Worm (Caenorhabditis elegans) whole organism, late embryonic: ENCODE data around the gene R05H10.1.

Experiments
- ama-1 ChIP-seq: fragments of 150-350 bp; optimal IDR thresholded peaks from 2 replicates; lab custom pipeline; 2014
- ceh-2 ChIP-seq: sonication (generic microtip); optimal IDR thresholded peaks from 2 replicates; lab custom pipeline; 2016; ENCODE audit warnings: missing genotype, missing genetic modification characterization, missing compliant biosample characterization
- ceh-30 ChIP-seq: fragments of 150-350 bp; optimal IDR thresholded peaks from 2 replicates; lab custom pipeline; 2014; ENCODE audit warnings: missing biosample characterization, missing genetic modification characterization
- ceh-45 ChIP-seq: fragments of 200-800 bp; sonication (Bioruptor generic); IDR thresholded peaks from 2 replicates; pipeline ENCODE4 v1.3.6; 2022; ENCODE audit warnings: missing genetic modification reagents, missing genetic modification characterization, missing compliant biosample characterization
- ceh-9 ChIP-seq: sonication (generic microtip); optimal IDR thresholded peaks from 2 replicates; lab custom pipeline; 2016; ENCODE audit warnings: mild to moderate bottlenecking, missing genetic modification characterization, inconsistent platforms, missing compliant biosample characterization
- hlh-30 ChIP-seq: sonication (generic microtip); optimal IDR thresholded peaks from 2 replicates; lab custom pipeline; 2017; ENCODE audit warnings: antibody characterized with exemption, missing genetic modification characterization, missing compliant biosample characterization; ENCODE audit not compliant: insufficient read depth
- hlh-6 ChIP-seq: sonication (generic microtip); optimal IDR thresholded peaks from 2 replicates; lab custom pipeline; 2016; ENCODE audit warnings: missing genotype, missing genetic modification characterization, missing compliant biosample characterization
- madf-2 ChIP-seq: sonication (generic microtip); optimal IDR thresholded peaks from 2 replicates; lab custom pipeline; 2017; ENCODE audit warnings: missing genetic modification characterization, missing compliant biosample characterization
- tbx-2 ChIP-seq: sonication (generic microtip); optimal IDR thresholded peaks from 2 replicates; lab custom pipeline; 2016; ENCODE audit warnings: missing genetic modification characterization, missing compliant biosample characterization
- unc-55 ChIP-seq: sonication (generic microtip); optimal IDR thresholded peaks from 2 replicates; lab custom pipeline; 2017; ENCODE audit warnings: missing biosample characterization, missing genetic modification reagents, missing genetic modification characterization

DNA sequence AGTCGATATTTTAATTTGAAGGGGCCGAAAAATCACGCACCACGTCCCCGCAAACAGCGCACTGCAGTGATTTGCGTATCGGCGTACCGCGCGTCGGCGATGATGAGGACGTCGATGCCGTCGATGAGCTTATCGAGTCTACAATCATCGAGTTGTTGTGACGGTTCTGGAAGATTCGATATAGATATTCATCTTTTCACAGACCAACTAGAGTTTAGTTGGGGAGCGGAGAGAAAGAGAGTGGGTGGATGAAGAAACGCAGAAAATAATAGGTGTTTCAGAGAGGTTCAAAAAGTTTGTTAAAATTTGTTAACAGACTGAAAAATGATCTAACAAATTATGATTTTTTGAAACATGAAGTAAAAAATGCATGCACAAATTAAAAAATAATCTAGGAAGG lies 33.2 kb upstream of the R05H10.1 start, which contains the start of gene nhr-61:
- TF ChIP-seq ceh-30 (tag; lab: Kevin White, UChicago) (no peak), ama-1 (no peak), madf-2 (tag; lab: Kevin White, UChicago) (no peak), ceh-9 (no peak), ceh-2 (tag; lab: Kevin White, UChicago) (no peak), hlh-6 (tag; lab: Kevin White, UChicago) (no peak), tbx-2 (tag; lab: Kevin White, UChicago) (no peak), hlh-30 (tag; lab: Kevin White, UChicago) (no peak), unc-55 (GFP tag; lab: Kevin White, UChicago) (no peak), ceh-45 (GFP tag; lab: Robert Waterston, UW) (no peak)
